Fruit fly (Drosophila melanogaster) whole organism, wandering third instar larva: ENCODE data around the gene PTPMT1.

ENCODE experiments used
- Abd-B ChIP-seq: fragments of >200 bp; optimal IDR thresholded peaks from 2 replicates; lab custom pipeline; 2017; ENCODE audit warnings: missing biosample characterization, missing genetic modification characterization
- CG32264 ChIP-seq: fragments of 200-800 bp; sonication (Bioruptor generic); optimal IDR thresholded peaks from 2 replicates; lab custom pipeline; 2016; ENCODE audit warnings: missing biosample characterization, missing genetic modification characterization
- CG9705 ChIP-seq: fragments of 200-800 bp; sonication (Bioruptor generic); optimal IDR thresholded peaks from 2 replicates; lab custom pipeline; 2018; ENCODE audit warnings: missing biosample characterization, mild to moderate bottlenecking, missing genetic modification characterization
- CrebA ChIP-seq: fragments of 200-800 bp; sonication (Bioruptor generic); optimal IDR thresholded peaks from 2 replicates; lab custom pipeline; 2016; ENCODE audit warnings: missing biosample characterization, mild to moderate bottlenecking, missing genetic modification characterization, borderline replicate concordance
- Dfd ChIP-seq: fragments of >200 bp; optimal IDR thresholded peaks from 2 replicates; lab custom pipeline; 2017; ENCODE audit warnings: missing biosample characterization, missing genetic modification characterization
- Dif ChIP-seq: fragments of 200-275, 200-300 bp; sonication (Bioruptor generic); optimal IDR thresholded peaks from 2 replicates; lab custom pipeline; 2018; ENCODE audit warnings: missing biosample characterization, missing genetic modification characterization; ENCODE audit not compliant: partially characterized antibody
- GATAd ChIP-seq: sonication (Bioruptor generic); optimal IDR thresholded peaks from 2 replicates; lab custom pipeline; 2016; ENCODE audit warnings: missing biosample characterization, missing genetic modification characterization
- HLH106 ChIP-seq: fragments of 200-800 bp; optimal IDR thresholded peaks from 3 replicates; lab custom pipeline; 2019; ENCODE audit warnings: missing biosample characterization, mild to moderate bottlenecking, missing genetic modification characterization, moderate library complexity
- Hnf4 ChIP-seq: fragments of 200-800 bp; sonication (Bioruptor generic); optimal IDR thresholded peaks from 2 replicates; lab custom pipeline; 2016; ENCODE audit warnings: missing biosample characterization, mild to moderate bottlenecking, missing genetic modification characterization
- Hr78 ChIP-seq: fragments of >200 bp; optimal IDR thresholded peaks from 2 replicates; lab custom pipeline; 2017; ENCODE audit warnings: missing biosample characterization, missing genetic modification characterization
- Hr83 ChIP-seq: fragments of 200-300 bp; sonication (Bioruptor generic); optimal IDR thresholded peaks from 2 replicates; lab custom pipeline; 2016; ENCODE audit warnings: missing biosample characterization, mild to moderate bottlenecking, missing genetic modification characterization, moderate library complexity; ENCODE audit not compliant: poor library complexity, severe bottlenecking
- Jra ChIP-seq: sonication (Bioruptor generic); optimal IDR thresholded peaks from 2 replicates; lab custom pipeline; 2016; ENCODE audit warnings: missing biosample characterization, missing genetic modification characterization
- Mio ChIP-seq: sonication (Bioruptor generic); optimal IDR thresholded peaks from 2 replicates; lab custom pipeline; 2016; ENCODE audit warnings: missing biosample characterization, missing genetic modification characterization
- Myc ChIP-seq: fragments of >200 bp; optimal IDR thresholded peaks from 2 replicates; lab custom pipeline; 2017
- N ChIP-seq: fragments of >200 bp; optimal IDR thresholded peaks from 2 replicates; lab custom pipeline; 2018; ENCODE audit warnings: missing biosample characterization, missing external identifiers, missing genetic modification characterization
- OdsH ChIP-seq: fragments of 200-800 bp; sonication (Bioruptor generic); optimal IDR thresholded peaks from 2 replicates; lab custom pipeline; 2016; ENCODE audit warnings: missing biosample characterization, mild to moderate bottlenecking, missing genetic modification characterization
- Rel ChIP-seq, 2 experiments: fragments of 200-800 bp; sonication (Bioruptor generic) in 1 of 2; optimal IDR thresholded peaks; 2 replicates in 1 of 2; 3 replicates in 1 of 2; lab custom pipeline; 2016 to 2019; ENCODE audit warnings: mild to moderate bottlenecking in 2 of 2, missing biosample characterization in 2 of 2, missing genetic modification characterization in 2 of 2, moderate library complexity in 1 of 2
- Sp1 ChIP-seq: fragments of 200-800 bp; sonication (Bioruptor generic); optimal IDR thresholded peaks from 3 replicates; lab custom pipeline; 2019; ENCODE audit warnings: missing biosample characterization, mild to moderate bottlenecking, missing genetic modification characterization, moderate library complexity
- Vsx2 ChIP-seq: fragments of 200-300, 225-300 bp; sonication (Bioruptor generic); optimal IDR thresholded peaks from 2 replicates; lab custom pipeline; 2018; ENCODE audit warnings: missing biosample characterization, missing genetic modification characterization; ENCODE audit not compliant: partially characterized antibody
- br ChIP-seq: fragments of 200-800 bp; sonication (Bioruptor generic); optimal IDR thresholded peaks from 2 replicates; lab custom pipeline; 2016; ENCODE audit warnings: missing biosample characterization, missing genetic modification characterization
- brk ChIP-seq: fragments of 200-800 bp; sonication (Bioruptor generic); optimal IDR thresholded peaks from 2 replicates; lab custom pipeline; 2016; ENCODE audit warnings: missing biosample characterization, mild to moderate bottlenecking, missing genetic modification characterization
- dl ChIP-seq, 2 experiments: fragments of 175-275, 200-275 bp in 1 of 2; fragments of 200-275 bp in 1 of 2; sonication (Bioruptor generic); optimal IDR thresholded peaks; lab custom pipeline; 2018; ENCODE audit warnings: mild to moderate bottlenecking in 2 of 2, missing biosample characterization in 2 of 2, missing genetic modification characterization in 2 of 2, moderate library complexity in 2 of 2; ENCODE audit not compliant: partially characterized antibody in 2 of 2, insufficient read depth in 1 of 2
- dmrt93B ChIP-seq: fragments of 200-800 bp; sonication (Bioruptor generic); optimal IDR thresholded peaks from 2 replicates; lab custom pipeline; 2018; ENCODE audit warnings: missing biosample characterization, mild to moderate bottlenecking, missing genetic modification characterization
- dsf ChIP-seq: sonication (Bioruptor generic); optimal IDR thresholded peaks from 2 replicates; lab custom pipeline; 2016; ENCODE audit warnings: missing biosample characterization, missing genetic modification characterization, borderline replicate concordance
- ey ChIP-seq: fragments of 200-800 bp; sonication (Bioruptor generic); optimal IDR thresholded peaks from 2 replicates; lab custom pipeline; 2016; ENCODE audit warnings: missing biosample characterization, missing genetic modification characterization
- foxo ChIP-seq, 2 experiments: fragments of 200-800 bp; sonication (Bioruptor generic); optimal IDR thresholded peaks; 2 replicates in 1 of 2; 3 replicates in 1 of 2; lab custom pipeline; 2016 to 2017; ENCODE audit warnings: missing biosample characterization in 2 of 2, missing genetic modification characterization in 2 of 2
- fru ChIP-seq: fragments of 200-800 bp; sonication (Bioruptor generic); optimal IDR thresholded peaks from 3 replicates; lab custom pipeline; 2016; ENCODE audit warnings: missing biosample characterization, mild to moderate bottlenecking, missing genetic modification characterization
- h ChIP-seq: fragments of 200-800 bp; sonication (Bioruptor generic); optimal IDR thresholded peaks from 3 replicates; lab custom pipeline; 2016; ENCODE audit warnings: missing biosample characterization, mild to moderate bottlenecking, missing genetic modification characterization
- jim ChIP-seq: fragments of 175-275, 200-325 bp; sonication (Bioruptor generic); optimal IDR thresholded peaks from 2 replicates; lab custom pipeline; 2016; ENCODE audit warnings: missing biosample characterization, mild to moderate bottlenecking, missing genetic modification characterization
- lola ChIP-seq: fragments of >200 bp; optimal IDR thresholded peaks from 2 replicates; lab custom pipeline; 2017; ENCODE audit warnings: missing biosample characterization, missing genetic modification characterization
- pan ChIP-seq: fragments of >200 bp; optimal IDR thresholded peaks from 2 replicates; lab custom pipeline; 2017
- psq ChIP-seq: fragments of 200-800 bp; sonication (Bioruptor generic); optimal IDR thresholded peaks from 3 replicates; lab custom pipeline; 2017; ENCODE audit warnings: missing biosample characterization, mild to moderate bottlenecking, missing genetic modification characterization, moderate library complexity
- rgr ChIP-seq: fragments of 200-800 bp; sonication (Bioruptor generic); optimal IDR thresholded peaks from 3 replicates; lab custom pipeline; 2016; ENCODE audit warnings: missing biosample characterization, mild to moderate bottlenecking, missing genetic modification characterization
- sage ChIP-seq: fragments of 200-800 bp; sonication (Bioruptor generic); optimal IDR thresholded peaks from 2 replicates; lab custom pipeline; 2016; ENCODE audit warnings: missing biosample characterization, mild to moderate bottlenecking, missing genetic modification characterization
- sv ChIP-seq: fragments of 200-800 bp; sonication (Bioruptor generic); optimal IDR thresholded peaks from 3 replicates; lab custom pipeline; 2016; ENCODE audit warnings: missing biosample characterization, missing genetic modification characterization
- tai ChIP-seq: sonication (Bioruptor generic); optimal IDR thresholded peaks from 2 replicates; lab custom pipeline; 2016; ENCODE audit warnings: missing biosample characterization, missing genetic modification characterization
- usp ChIP-seq: fragments of >200 bp; optimal IDR thresholded peaks from 2 replicates; lab custom pipeline; 2017; ENCODE audit warnings: missing biosample characterization, missing genetic modification characterization
- woc ChIP-seq: sonication (Bioruptor generic); optimal IDR thresholded peaks from 2 replicates; lab custom pipeline; 2016; ENCODE audit warnings: missing biosample characterization, mild to moderate bottlenecking, missing genetic modification characterization

PTPMT1 gene

dm6 chr3R:23757912-23758607 lies at the start of gene PTPMT1, which contains the start of gene Hrd3:
TSS of gene PTPMT1 (plus strand) at chr3R:23758339.
TSS of gene Hrd3 (minus strand) at chr3R:23758557.
- TF ChIP-seq Dfd (GFP tag; lab: Kevin White, UChicago) (no peak), Hnf4 (GFP tag; lab: Kevin White, UChicago) (peak; percentile 95), pan (lab: Kevin White, UChicago) (no peak), h (GFP tag; lab: Kevin White, UChicago) (peak; percentile 99), Hr83 (GFP tag; lab: Kevin White, UChicago) (peak; percentile 85), CG32264 (GFP tag; lab: Kevin White, UChicago) (peak; percentile 90), psq (peak; percentile 97), Mio (GFP tag; lab: Kevin White, UChicago) (peak; percentile 85), tai (no peak), N (GFP tag; lab: Kevin White, UChicago) (no peak), sage (GFP tag; lab: Kevin White, UChicago) (peak; percentile 96), woc (peak; percentile 94), fru (peak; percentile 99), brk (GFP tag; lab: Kevin White, UChicago) (no peak), CrebA (GFP tag; lab: Kevin White, UChicago) (no peak), Dif (peak; percentile 1), GATAd (GFP tag; lab: Kevin White, UChicago) (peak; percentile 95), lola (no peak), OdsH (GFP tag; lab: Kevin White, UChicago) (peak; percentile 98), dmrt93B (GFP tag; lab: Kevin White, UChicago) (peak; percentile 99), sv (GFP tag; lab: Kevin White, UChicago) (peak; percentile 99), foxo (GFP tag; optimal IDR thresholded peaks at IDR 0.05; lab: Kevin White, UChicago) (peak; percentile 92 to 99), usp (GFP tag; lab: Kevin White, UChicago) (no peak), ey (peak; percentile 97), br (GFP tag; lab: Kevin White, UChicago) (peak; percentile 98), jim (peak; percentile 68), HLH106 (tag; lab: Kevin White, UChicago) (peak; percentile 99), Hr78 (no peak), dsf (peak; percentile 93), Abd-B (GFP tag; lab: Kevin White, UChicago) (no peak), CG9705 (GFP tag; lab: Kevin White, UChicago) (peak; percentile 96), Vsx2 (GFP tag; lab: Kevin White, UChicago) (no peak), Myc (lab: Kevin White, UChicago) (no peak), Rel (GFP tag; optimal IDR thresholded peaks at IDR 0.05; lab: Kevin White, UChicago) (peak; percentile 81), Rel (tag; optimal IDR thresholded peaks at IDR 0.05; lab: Kevin White, UChicago) (peak; percentile 89), dl (GFP tag; optimal IDR thresholded peaks at IDR 0.05; lab: Kevin White, UChicago; ENCODE audit: insufficient read depth in 1 of 2, partially characterized antibody in 2 of 2) (no peak), Jra (peak; percentile 97), Sp1 (peak; percentile 99), rgr (peak; percentile 98)

dm6 chr3R:23709508-23710208 lies 48.5 kb upstream of the PTPMT1 start, which contains the start of gene CG10301:
TSS of gene CG10301 (plus strand) at chr3R:23710158.
- no peak for TF ChIP-seq br (GFP tag; lab: Kevin White, UChicago)
- TF ChIP-seq Abd-B (GFP tag; lab: Kevin White, UChicago) = no peak
- peak; percentile 35 for TF ChIP-seq sv (GFP tag; lab: Kevin White, UChicago)
- no peak for TF ChIP-seq foxo (GFP tag; optimal IDR thresholded peaks at IDR 0.05; lab: Kevin White, UChicago)
- TF ChIP-seq OdsH (GFP tag; lab: Kevin White, UChicago) = no peak
- no peak for TF ChIP-seq dl (GFP tag; optimal IDR thresholded peaks at IDR 0.05; lab: Kevin White, UChicago; ENCODE audit: insufficient read depth in 1 of 2, partially characterized antibody in 2 of 2)
- TF ChIP-seq Hr78 = no peak
- TF ChIP-seq, all 38 proteins: peak for 1
